Worm (Caenorhabditis elegans) whole organism, early embryonic: Measurements from ENCODE around the gene Y9C9A.5.

ENCODE experiments used
- F13C5.2 ChIP-seq: sonication (generic microtip); optimal IDR thresholded peaks from 2 replicates; lab custom pipeline; 2017; ENCODE audit warnings: mild to moderate bottlenecking, missing genetic modification characterization, inconsistent platforms, missing compliant biosample characterization
- aly-1 ChIP-seq: sonication (generic microtip); optimal IDR thresholded peaks from 2 replicates; lab custom pipeline; 2016; ENCODE audit warnings: missing genetic modification characterization, missing compliant biosample characterization
- ama-1 ChIP-seq: fragments of 150-350 bp; optimal IDR thresholded peaks from 2 replicates; lab custom pipeline; 2014
- ceh-13 ChIP-seq: fragments of 200-800 bp; sonication (Bioruptor generic); optimal IDR thresholded peaks from 2 replicates; lab custom pipeline; 2018; ENCODE audit warnings: mild to moderate bottlenecking, missing genetic modification characterization, missing compliant biosample characterization
- ceh-36 ChIP-seq: sonication (generic microtip); optimal IDR thresholded peaks from 2 replicates; lab custom pipeline; 2016; ENCODE audit warnings: missing genetic modification characterization, inconsistent platforms, missing compliant biosample characterization
- ets-7 ChIP-seq: sonication (generic microtip); optimal IDR thresholded peaks from 2 replicates; lab custom pipeline; 2016; ENCODE audit warnings: missing genotype, missing genetic modification characterization, missing compliant biosample characterization
- flt-1 ChIP-seq: fragments of 200-800 bp; sonication (Bioruptor generic); IDR thresholded peaks from 2 replicates; pipeline ENCODE4 v1.3.6; 2022; ENCODE audit warnings: missing genetic modification characterization, missing compliant biosample characterization
- hmbx-1 ChIP-seq: sonication (generic microtip); optimal IDR thresholded peaks from 2 replicates; lab custom pipeline; 2016; ENCODE audit warnings: mild to moderate bottlenecking, missing genetic modification characterization, missing compliant biosample characterization
- pes-1 ChIP-seq: fragments of 200-800 bp; sonication (Bioruptor generic); IDR thresholded peaks from 2 replicates; pipeline ENCODE4 v1.3.6; 2022; ENCODE audit warnings: missing genetic modification reagents, missing genetic modification characterization, missing compliant biosample characterization
- scrt-1 ChIP-seq: fragments of 200-800 bp; sonication (Bioruptor generic); IDR thresholded peaks from 2 replicates; pipeline ENCODE4 v1.3.6; 2022; ENCODE audit warnings: missing genetic modification characterization, missing compliant biosample characterization
- tbx-11 ChIP-seq: fragments of 200-800 bp; sonication (Bioruptor generic); IDR thresholded peaks from 2 replicates; pipeline ENCODE4 v1.3.6; 2022; ENCODE audit warnings: missing genetic modification characterization, missing compliant biosample characterization
- tra-4 ChIP-seq: sonication (generic microtip); optimal IDR thresholded peaks from 2 replicates; lab custom pipeline; 2017; ENCODE audit warnings: missing genetic modification characterization, missing compliant biosample characterization

DNA sequence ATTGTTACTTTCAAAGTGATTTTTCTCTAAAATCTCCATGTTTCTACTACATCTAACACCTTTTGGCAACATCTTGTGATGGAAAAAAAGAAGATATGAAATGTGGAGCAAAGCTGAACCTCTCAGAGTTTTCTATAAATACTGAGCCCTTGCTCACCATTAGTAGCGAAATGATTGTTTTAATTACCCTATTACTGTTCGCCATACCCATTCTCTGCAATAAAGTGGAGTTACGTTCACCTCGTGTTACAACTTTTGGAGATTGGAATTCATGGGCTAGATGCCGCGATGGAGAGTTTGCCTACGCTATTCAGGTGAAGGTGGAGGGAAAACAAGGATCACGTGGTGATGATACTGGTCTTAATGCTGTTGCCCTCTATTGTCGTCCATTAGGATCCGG, 22.1 kb downstream of the Y9C9A.5 start, which contains the start of gene txt-3:
- no peak for TF ChIP-seq aly-1
- TF ChIP-seq flt-1 (GFP tag; lab: Robert Waterston, UW), result no peak
- TF ChIP-seq ama-1 (lab: Kevin White, UChicago), result no peak
- no peak for TF ChIP-seq ets-7 (tag; lab: Kevin White, UChicago)
- TF ChIP-seq tra-4 (tag; lab: Kevin White, UChicago), result no peak
- TF ChIP-seq scrt-1 (GFP tag; lab: Robert Waterston, UW), result no peak
- no peak for TF ChIP-seq pes-1
- no peak for TF ChIP-seq ceh-13 (GFP tag; lab: Kevin White, UChicago)
- no peak for TF ChIP-seq tbx-11
- TF ChIP-seq hmbx-1 (tag; lab: Kevin White, UChicago), result no peak
- TF ChIP-seq F13C5.2 (tag; lab: Kevin White, UChicago), result no peak
- TF ChIP-seq ceh-36, result no peak
